Worm (Caenorhabditis elegans): Measurements from ENCODE around the gene dgk-3.

The dgk-3 gene

ce11 chrIII:9201977-9202376, 39.1 kb downstream of the dgk-3 start:
- TF ChIP-seq unc-62 (GFP tag; optimal IDR thresholded peaks at IDR 0.05) (no peak), unc-98 (GFP tag; IDR thresholded peaks at IDR 0.05) (no peak), pqm-1 (tag; optimal IDR thresholded peaks at IDR 0.05) (no peak), ces-1 (GFP tag; optimal IDR thresholded peaks at IDR 0.05) (no peak), lin-35 (GFP tag; optimal IDR thresholded peaks at IDR 0.05) (no peak), aha-1 (tag; optimal IDR thresholded peaks at IDR 0.05) (no peak), nhr-71 (tag; optimal IDR thresholded peaks at IDR 0.05) (no peak), ceh-88 (GFP tag; IDR thresholded peaks at IDR 0.05) (no peak), fkh-10 (GFP tag; optimal IDR thresholded peaks at IDR 0.05) (no peak), nhr-84 (tag; optimal IDR thresholded peaks at IDR 0.05) (no peak), nhr-90 (tag; optimal IDR thresholded peaks at IDR 0.05; ENCODE audit: poor library complexity) (no peak), lin-14 (GFP tag; optimal IDR thresholded peaks at IDR 0.05) (no peak), nhr-237 (tag; optimal IDR thresholded peaks at IDR 0.05) (no peak)

- TF ChIP-seq mab-9 (GFP tag; IDR thresholded peaks at IDR 0.05) = no peak
- TF ChIP-seq skn-1 (tag; optimal IDR thresholded peaks at IDR 0.05) = no peak
- no peak for TF ChIP-seq snpc-4 (tag; optimal IDR thresholded peaks at IDR 0.05)
- TF ChIP-seq snu-23 (GFP tag; optimal IDR thresholded peaks at IDR 0.05) = no peak
- TF ChIP-seq egl-27 (tag; optimal IDR thresholded peaks at IDR 0.05) = no peak
- TF ChIP-seq pax-3 (tag; optimal IDR thresholded peaks at IDR 0.05) = no peak
- TF ChIP-seq nhr-90 (tag; optimal IDR thresholded peaks at IDR 0.05; ENCODE audit: poor library complexity) = no peak
- TF ChIP-seq ceh-63 (GFP tag; optimal IDR thresholded peaks at IDR 0.05) = no peak
- no peak for TF ChIP-seq rnt-1 (tag; optimal IDR thresholded peaks at IDR 0.05)
- TF ChIP-seq hlh-17 (GFP tag; optimal IDR thresholded peaks at IDR 0.05; ENCODE audit: borderline replicate concordance) = no peak
- no peak for TF ChIP-seq nhr-77 (tag; optimal IDR thresholded peaks at IDR 0.05)
- no peak for TF ChIP-seq fkh-4 (tag; optimal IDR thresholded peaks at IDR 0.05; ENCODE audit: borderline replicate concordance)
Observed at ce11 chrIII:9206185-9206584, 43.3 kb downstream of the dgk-3 start, which contains the start of gene ZC84.1. TSS of gene ZC84.1 (minus strand) at chrIII:9206285.

ce11 chrIII:9215367-9215766, 52.5 kb downstream of the dgk-3 start, which contains the start of gene npr-29:
TSS of gene npr-29 (minus strand) at chrIII:9215467.
- TF ChIP-seq nhr-47 (tag; optimal IDR thresholded peaks at IDR 0.05) = no peak
- TF ChIP-seq pqm-1 (tag; optimal IDR thresholded peaks at IDR 0.05) = no peak
- TF ChIP-seq unc-98 (GFP tag; IDR thresholded peaks at IDR 0.05) = no peak
- TF ChIP-seq nhr-85 (tag) = no peak
- TF ChIP-seq swsn-7 (tag; optimal IDR thresholded peaks at IDR 0.05) = no peak
- no peak for TF ChIP-seq mep-1 (tag; optimal IDR thresholded peaks at IDR 0.05)
- TF ChIP-seq elt-3 (tag; optimal IDR thresholded peaks at IDR 0.05) = no peak
- TF ChIP-seq C34B4.2 (tag; optimal IDR thresholded peaks at IDR 0.05) = no peak
